Worm (Caenorhabditis elegans): ENCODE data around the gene zfp-3.

zfp-3 gene

ce11 chrX:1459756-1460155 is 13.3 kb upstream of the zfp-3 start:
- TF ChIP-seq C04F5.9 (tag; optimal IDR thresholded peaks at IDR 0.05) (no peak), blmp-1 (tag; optimal IDR thresholded peaks at IDR 0.05) (peak; percentile 51), nhr-85 (tag) (no peak), mdl-1 (tag; optimal IDR thresholded peaks at IDR 0.05) (no peak), unc-98 (GFP tag; IDR thresholded peaks at IDR 0.05) (no peak)

ce11 chrX:1458793-1459192 is 12.3 kb upstream of the zfp-3 start, which contains the start of gene D1005.2:
TSS of gene D1005.2 (plus strand) at chrX:1459022.
- no peak for TF ChIP-seq lsy-2 (tag; optimal IDR thresholded peaks at IDR 0.05)
- TF ChIP-seq nhr-84 (tag; optimal IDR thresholded peaks at IDR 0.05): no peak
- no peak for TF ChIP-seq fkh-8 (tag; optimal IDR thresholded peaks at IDR 0.05)
- TF ChIP-seq unc-30 (tag; optimal IDR thresholded peaks at IDR 0.05): no peak
- no peak for TF ChIP-seq nhr-28 (tag; optimal IDR thresholded peaks at IDR 0.05)
- peak; percentile 6 for TF ChIP-seq mep-1 (tag; optimal IDR thresholded peaks at IDR 0.05)
- TF ChIP-seq fos-1 (tag; optimal IDR thresholded peaks at IDR 0.05): no peak
- no peak for TF ChIP-seq hpl-2 (GFP tag; optimal IDR thresholded peaks at IDR 0.05)
- peak in 3 of 6 experiments; percentile 6 to 56 (median 37) for TF ChIP-seq elt-3 (tag; optimal IDR thresholded peaks at IDR 0.05)
- TF ChIP-seq sox-4 (tag; optimal IDR thresholded peaks at IDR 0.05): no peak
- no peak for TF ChIP-seq nhr-90 (tag; optimal IDR thresholded peaks at IDR 0.05; ENCODE audit: poor library complexity)
- peak; percentile 37 for TF ChIP-seq lin-14 (GFP tag; optimal IDR thresholded peaks at IDR 0.05)
- TF ChIP-seq ces-1 (GFP tag; optimal IDR thresholded peaks at IDR 0.05): no peak
- no peak for TF ChIP-seq lir-3 (tag; optimal IDR thresholded peaks at IDR 0.05; ENCODE audit: poor library complexity)
- peak in 1 of 2 experiments; percentile 32 for TF ChIP-seq mdl-1 (tag; optimal IDR thresholded peaks at IDR 0.05)
- TF ChIP-seq nhr-76 (tag; optimal IDR thresholded peaks at IDR 0.05): no peak
- TF ChIP-seq unc-62 (GFP tag; optimal IDR thresholded peaks at IDR 0.05): no peak
- TF ChIP-seq skn-1 (tag; optimal IDR thresholded peaks at IDR 0.05): no peak
- TF ChIP-seq ceh-88 (GFP tag; IDR thresholded peaks at IDR 0.05): no peak
- no peak for TF ChIP-seq F16B12.6 (tag; optimal IDR thresholded peaks at IDR 0.05)
- TF ChIP-seq lin-13 (GFP tag; optimal IDR thresholded peaks at IDR 0.05): no peak
- peak; percentile 93 for TF ChIP-seq blmp-1 (tag; optimal IDR thresholded peaks at IDR 0.05)
- no peak for TF ChIP-seq snpc-4 (tag; optimal IDR thresholded peaks at IDR 0.05)
- no peak for TF ChIP-seq efl-3 (GFP tag; optimal IDR thresholded peaks at IDR 0.05)
- no peak for TF ChIP-seq C16A3.4 (tag; optimal IDR thresholded peaks at IDR 0.05)
- TF ChIP-seq C04F5.9 (tag; optimal IDR thresholded peaks at IDR 0.05): no peak
- no peak for TF ChIP-seq sptf-1 (tag; optimal IDR thresholded peaks at IDR 0.05)

- no peak for TF ChIP-seq pag-3 (tag; optimal IDR thresholded peaks at IDR 0.05; ENCODE audit: borderline replicate concordance, insufficient read depth)
- TF ChIP-seq ceh-63 (GFP tag; optimal IDR thresholded peaks at IDR 0.05): no peak
- no peak for TF ChIP-seq vab-15 (tag; optimal IDR thresholded peaks at IDR 0.05)
- TF ChIP-seq lin-13 (GFP tag; optimal IDR thresholded peaks at IDR 0.05): no peak
- peak; percentile 61 for TF ChIP-seq rnt-1 (tag; optimal IDR thresholded peaks at IDR 0.05)
- peak; percentile 39 for TF ChIP-seq nhr-47 (tag; optimal IDR thresholded peaks at IDR 0.05)
- peak; percentile 29 for TF ChIP-seq irx-1 (tag; optimal IDR thresholded peaks at IDR 0.05)
- TF ChIP-seq nhr-84 (tag; optimal IDR thresholded peaks at IDR 0.05): no peak
- no peak for TF ChIP-seq unc-86 (tag; optimal IDR thresholded peaks at IDR 0.05)
- peak; percentile 68 for TF ChIP-seq C16A3.4 (tag; optimal IDR thresholded peaks at IDR 0.05)
- peak; percentile 30 for TF ChIP-seq snpc-4 (tag; optimal IDR thresholded peaks at IDR 0.05)
- TF ChIP-seq unc-98 (GFP tag; IDR thresholded peaks at IDR 0.05): no peak
- TF ChIP-seq isw-1 (GFP tag; IDR thresholded peaks at IDR 0.05): no peak
- TF ChIP-seq nhr-90 (tag; optimal IDR thresholded peaks at IDR 0.05; ENCODE audit: poor library complexity): peak; percentile 40
- no peak for TF ChIP-seq pqm-1 (tag; optimal IDR thresholded peaks at IDR 0.05)
- peak; percentile 41 for TF ChIP-seq swsn-7 (tag; optimal IDR thresholded peaks at IDR 0.05)
- no peak for TF ChIP-seq nhr-28 (tag; optimal IDR thresholded peaks at IDR 0.05)
- peak; percentile 30 to 69 for TF ChIP-seq lsy-2 (tag; optimal IDR thresholded peaks at IDR 0.05)
- no peak for TF ChIP-seq ceh-88 (GFP tag; IDR thresholded peaks at IDR 0.05)
- TF ChIP-seq nhr-237 (tag; optimal IDR thresholded peaks at IDR 0.05): no peak
- TF ChIP-seq ztf-4 (tag; optimal IDR thresholded peaks at IDR 0.05): peak; percentile 52
- TF ChIP-seq mab-9 (GFP tag; IDR thresholded peaks at IDR 0.05): no peak
- TF ChIP-seq hlh-4 (tag; optimal IDR thresholded peaks at IDR 0.05): no peak
- TF ChIP-seq nhr-85 (tag): peak; percentile 87
- TF ChIP-seq fkh-4 (tag; optimal IDR thresholded peaks at IDR 0.05; ENCODE audit: borderline replicate concordance): no peak
- peak; percentile 79 for TF ChIP-seq nhr-71 (tag; optimal IDR thresholded peaks at IDR 0.05)
- TF ChIP-seq ceh-8 (GFP tag; optimal IDR thresholded peaks at IDR 0.05): no peak
- peak; percentile 92 for TF ChIP-seq lin-14 (GFP tag; optimal IDR thresholded peaks at IDR 0.05)
- TF ChIP-seq alr-1 (tag; optimal IDR thresholded peaks at IDR 0.05; ENCODE audit: borderline replicate concordance): no peak
These were observed 10.1 kb upstream of the zfp-3 start for ce11 chrX:1456350-1457080.

Measured in whole organism, L1 larva.